Worm (Caenorhabditis elegans) whole organism, young adult: Measurements from ENCODE around the gene Y116A8C.44.

Experiments used
- F10E7.11 ChIP-seq: sonication (generic microtip); optimal IDR thresholded peaks from 2 replicates; lab custom pipeline; 2017; ENCODE audit warnings: mild to moderate bottlenecking, missing genetic modification characterization, moderate library complexity, missing compliant biosample characterization
- F37B4.10 ChIP-seq: fragments of 200-800 bp; sonication (Bioruptor generic); IDR thresholded peaks from 2 replicates; pipeline ENCODE4 v1.3.6; 2022; ENCODE audit warnings: missing genetic modification characterization, missing compliant biosample characterization
- F52B5.7 ChIP-seq: sonication (generic microtip); optimal IDR thresholded peaks from 2 replicates; lab custom pipeline; 2016; ENCODE audit warnings: mild to moderate bottlenecking, missing genetic modification characterization, missing compliant biosample characterization
- F55B11.4 ChIP-seq: sonication (generic microtip); optimal IDR thresholded peaks from 2 replicates; lab custom pipeline; 2016; ENCODE audit warnings: missing compliant biosample characterization, missing genetic modification characterization, borderline replicate concordance; ENCODE audit not compliant: insufficient read depth
- ama-1 ChIP-seq, 3 experiments: fragments of 150-350 bp in 1 of 3; sonication (generic microtip) in 2 of 3; optimal IDR thresholded peaks; 2 replicates each; lab custom pipeline; 2014 to 2018; ENCODE audit warnings: missing biosample characterization in 2 of 3, missing genetic modification characterization in 2 of 3, missing genetic modification reagents in 2 of 3
- atf-7 ChIP-seq: sonication (generic microtip); optimal IDR thresholded peaks from 2 replicates; lab custom pipeline; 2017; ENCODE audit warnings: mild to moderate bottlenecking, missing genetic modification characterization, missing compliant biosample characterization
- attf-6 ChIP-seq: fragments of 200-800 bp; sonication (Bioruptor generic); IDR thresholded peaks from 2 replicates; pipeline ENCODE4 v1.3.6; 2022; ENCODE audit warnings: missing genetic modification reagents, missing genetic modification characterization, missing compliant biosample characterization
- bed-1 ChIP-seq: fragments of 200-800 bp; sonication (Bioruptor generic); IDR thresholded peaks from 2 replicates; pipeline ENCODE4 v1.3.6; 2022; ENCODE audit warnings: missing genetic modification reagents, missing genetic modification characterization, missing compliant biosample characterization
- ceh-40 ChIP-seq: fragments of 200-800 bp; sonication (Bioruptor generic); IDR thresholded peaks from 2 replicates; pipeline ENCODE4 v1.3.6; 2022; ENCODE audit warnings: missing genetic modification characterization, missing compliant biosample characterization
- chd-7 ChIP-seq: sonication (generic microtip); optimal IDR thresholded peaks from 2 replicates; lab custom pipeline; 2016; ENCODE audit warnings: mild to moderate bottlenecking, missing genetic modification characterization, moderate library complexity, missing compliant biosample characterization
- dpff-1 ChIP-seq: sonication (generic microtip); optimal IDR thresholded peaks from 2 replicates; lab custom pipeline; 2017; ENCODE audit warnings: mild to moderate bottlenecking, missing genetic modification characterization, missing compliant biosample characterization
- egl-44 ChIP-seq: fragments of 200-800 bp; sonication (Bioruptor generic); IDR thresholded peaks from 2 replicates; pipeline ENCODE4 v1.3.6; 2022; ENCODE audit warnings: missing genetic modification reagents, missing genetic modification characterization, missing compliant biosample characterization
- ekl-4 ChIP-seq: fragments of 200-800 bp; sonication (Bioruptor generic); IDR thresholded peaks from 2 replicates; pipeline ENCODE4 v1.3.6; 2022; ENCODE audit warnings: missing genetic modification reagents, missing genetic modification characterization, missing compliant biosample characterization
- hlh-12 ChIP-seq: sonication (generic microtip); optimal IDR thresholded peaks from 2 replicates; lab custom pipeline; 2016; ENCODE audit warnings: missing genetic modification characterization, missing compliant biosample characterization
- let-526 ChIP-seq: fragments of 200-800 bp; sonication (Bioruptor generic); IDR thresholded peaks from 2 replicates; pipeline ENCODE4 v1.3.6; 2022; ENCODE audit warnings: missing genetic modification reagents, missing genetic modification characterization, missing compliant biosample characterization
- lsy-27 ChIP-seq: sonication (generic microtip); optimal IDR thresholded peaks from 2 replicates; lab custom pipeline; 2017; ENCODE audit warnings: missing genetic modification characterization, mild to moderate bottlenecking, missing compliant biosample characterization, antibody characterized with exemption, missing genotype, borderline replicate concordance; ENCODE audit not compliant: insufficient read depth
- nfya-1 ChIP-seq: sonication (generic microtip); optimal IDR thresholded peaks from 2 replicates; lab custom pipeline; 2017; ENCODE audit warnings: antibody characterized with exemption, missing compliant biosample characterization, missing genetic modification characterization, borderline replicate concordance; ENCODE audit not compliant: insufficient read depth
- nfya-2 ChIP-seq: fragments of 200-800 bp; sonication (Bioruptor generic); IDR thresholded peaks from 2 replicates; pipeline ENCODE4 v1.3.6; 2022; ENCODE audit warnings: missing genetic modification reagents, missing genetic modification characterization, missing compliant biosample characterization
- nfyb-1 ChIP-seq: fragments of 200-800 bp; sonication (Bioruptor generic); IDR thresholded peaks from 2 replicates; pipeline ENCODE4 v1.3.6; 2022; ENCODE audit warnings: missing genetic modification reagents, missing genetic modification characterization, missing compliant biosample characterization
- nhr-80 ChIP-seq: sonication (generic microtip); optimal IDR thresholded peaks from 2 replicates; lab custom pipeline; 2016; ENCODE audit warnings: missing genetic modification characterization, missing compliant biosample characterization
- rpc-1 ChIP-seq, 2 experiments: fragments of 150-350 bp in 1 of 2; sonication (generic microtip) in 1 of 2; optimal IDR thresholded peaks; 2 replicates each; lab custom pipeline; 2014 to 2018; ENCODE audit warnings: missing biosample characterization in 1 of 2, missing genetic modification characterization in 1 of 2, missing genetic modification reagents in 1 of 2, missing genotype in 1 of 2
- snpc-1.1 ChIP-seq: sonication (generic microtip); optimal IDR thresholded peaks from 2 replicates; lab custom pipeline; 2017; ENCODE audit warnings: missing genetic modification characterization, mild to moderate bottlenecking, missing compliant biosample characterization, antibody characterized with exemption, moderate library complexity, missing genotype, missing genetic modification reagents; ENCODE audit not compliant: insufficient read depth
- snpc-1.3 ChIP-seq: sonication (generic microtip); optimal IDR thresholded peaks from 2 replicates; lab custom pipeline; 2017; ENCODE audit warnings: missing genetic modification characterization, mild to moderate bottlenecking, missing compliant biosample characterization, antibody characterized with exemption, moderate library complexity, missing genotype, missing genetic modification reagents; ENCODE audit not compliant: insufficient read depth
- snpc-4 ChIP-seq, 5 experiments: fragments of 150-350 bp in 1 of 5; sonication (generic microtip) in 4 of 5; optimal IDR thresholded peaks; 2 replicates each; lab custom pipeline; 2014 to 2018; ENCODE audit warnings: missing genetic modification characterization in 5 of 5, missing biosample characterization in 3 of 5, antibody characterized with exemption in 2 of 5, mild to moderate bottlenecking in 2 of 5, missing compliant biosample characterization in 2 of 5, missing genotype in 2 of 5, moderate library complexity in 2 of 5, missing genetic modification reagents in 1 of 5
- sptf-2 ChIP-seq: fragments of 200-800 bp; sonication (Bioruptor generic); optimal IDR thresholded peaks from 2 replicates; lab custom pipeline; 2018; ENCODE audit warnings: mild to moderate bottlenecking, missing genetic modification characterization, missing compliant biosample characterization
- unc-130 ChIP-seq: sonication (generic microtip); optimal IDR thresholded peaks from 2 replicates; lab custom pipeline; 2016; ENCODE audit warnings: missing genetic modification reagents, missing genetic modification characterization, missing compliant biosample characterization
- xnd-1 ChIP-seq: sonication (generic microtip); optimal IDR thresholded peaks from 2 replicates; lab custom pipeline; 2016; ENCODE audit warnings: missing genotype, missing genetic modification reagents, missing genetic modification characterization, missing compliant biosample characterization

Y116A8C.44 gene

ce11 chrIV:17103615-17104014 is 45.7 kb upstream of the Y116A8C.44 start, which contains the start of gene Y116A8C.30:
Gene Y116A8C.30 (minus strand): TSS chrIV:17103715.
- TF ChIP-seq atf-7 (no peak), nhr-80 (no peak), egl-44 (GFP tag; lab: Robert Waterston, UW) (no peak), unc-130 (GFP tag; lab: Kevin White, UChicago) (no peak), dpff-1 (tag; lab: Kevin White, UChicago) (no peak), snpc-4 (GFP tag; optimal IDR thresholded peaks at IDR 0.05; lab: Kevin White, UChicago) (no peak), snpc-4 (tag; optimal IDR thresholded peaks at IDR 0.05; lab: Kevin White, UChicago) (peak in 1 of 4 experiments; percentile 45), sptf-2 (GFP tag; lab: Kevin White, UChicago) (no peak)
- TF ChIP-seq, all 124 proteins: peak for 1

DNA sequence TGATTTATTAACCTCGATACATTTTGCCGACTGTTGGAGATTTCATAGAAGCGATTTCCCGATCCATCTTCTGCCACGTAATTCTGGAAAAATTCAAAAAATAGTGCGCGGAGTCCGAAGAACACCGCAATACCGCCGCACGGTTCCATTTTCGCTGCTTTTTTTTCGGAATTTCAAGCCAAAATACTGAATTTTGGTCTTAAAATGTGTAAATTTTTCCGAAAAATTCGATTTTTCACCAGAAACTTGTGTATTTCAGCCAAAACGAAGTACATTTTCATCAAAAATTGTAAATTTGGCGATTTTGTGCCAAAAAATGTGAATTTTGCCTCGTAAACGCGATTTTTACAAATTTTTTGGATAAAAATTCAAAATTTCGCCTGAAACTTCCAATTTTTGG is 45.2 kb upstream of the Y116A8C.44 start:
- TF ChIP-seq ekl-4 (GFP tag; lab: Robert Waterston, UW), result no peak
- no peak for TF ChIP-seq chd-7 (tag; lab: Kevin White, UChicago)
- TF ChIP-seq bed-1 (GFP tag; lab: Robert Waterston, UW), result no peak
- TF ChIP-seq hlh-12 (tag; lab: Kevin White, UChicago), result no peak
- no peak for TF ChIP-seq ceh-40 (GFP tag; lab: Robert Waterston, UW)
- TF ChIP-seq snpc-1.3 (tag; lab: Kevin White, UChicago), result no peak
- no peak for TF ChIP-seq xnd-1 (tag; lab: Kevin White, UChicago)
- TF ChIP-seq ama-1 (optimal IDR thresholded peaks at IDR 0.05; lab: Kevin White, UChicago), result no peak
- no peak for TF ChIP-seq ama-1 (GFP tag; optimal IDR thresholded peaks at IDR 0.05; lab: Kevin White, UChicago)
- TF ChIP-seq let-526 (GFP tag; lab: Robert Waterston, UW), result no peak

ce11 chrIV:17100628-17101338 is 42.8 kb upstream of the Y116A8C.44 start:
- peak; percentile 93 for TF ChIP-seq nfyb-1
- 0 out of 2 replicates have a peak, but pooled peaks have one; percentile 53 for TF ChIP-seq nfya-2 (GFP tag; lab: Robert Waterston, UW)
- no peak for TF ChIP-seq nfya-1

ce11 chrIV:17100148-17100547 is 42.2 kb upstream of the Y116A8C.44 start, which contains the start of gene bca-2:
Gene bca-2 (minus strand): TSS chrIV:17100248.
- no peak for TF ChIP-seq lsy-27 (tag; lab: Kevin White, UChicago)
- no peak for TF ChIP-seq F55B11.4
- TF ChIP-seq rpc-1 (optimal IDR thresholded peaks at IDR 0.05; lab: Kevin White, UChicago), result no peak
- no peak for TF ChIP-seq rpc-1 (tag; optimal IDR thresholded peaks at IDR 0.05; lab: Kevin White, UChicago)
- TF ChIP-seq attf-6 (GFP tag; lab: Robert Waterston, UW), result no peak
- TF ChIP-seq F10E7.11 (tag; lab: Kevin White, UChicago), result no peak
- TF ChIP-seq F52B5.7 (tag; lab: Kevin White, UChicago), result no peak
- TF ChIP-seq, all 124 proteins: peak for 0

DNA sequence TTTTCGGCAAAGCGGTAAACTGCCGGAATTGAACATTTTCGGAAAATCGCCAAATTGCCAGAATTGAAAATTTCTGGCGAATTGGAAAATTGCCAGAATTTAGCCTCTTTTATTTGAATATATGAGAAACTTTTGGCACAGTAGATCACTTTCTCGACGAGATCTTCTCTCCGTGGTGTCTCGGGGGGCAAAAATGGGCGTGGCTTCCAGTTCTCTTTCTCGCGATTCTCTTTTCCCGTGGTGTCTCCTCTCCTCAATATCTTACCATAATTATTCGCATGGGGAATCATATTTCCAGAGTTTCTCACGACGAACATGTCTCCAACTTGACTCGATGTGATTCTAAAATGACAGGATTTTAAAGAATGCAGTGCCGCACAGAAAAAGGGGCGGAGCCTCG is 41.2 kb upstream of the Y116A8C.44 start:
- TF ChIP-seq snpc-4 (GFP tag; optimal IDR thresholded peaks at IDR 0.05; lab: Kevin White, UChicago) (no peak), snpc-4 (tag; optimal IDR thresholded peaks at IDR 0.05; lab: Kevin White, UChicago) (peak in 1 of 4 experiments; percentile 4), F55B11.4 (no peak)

DNA sequence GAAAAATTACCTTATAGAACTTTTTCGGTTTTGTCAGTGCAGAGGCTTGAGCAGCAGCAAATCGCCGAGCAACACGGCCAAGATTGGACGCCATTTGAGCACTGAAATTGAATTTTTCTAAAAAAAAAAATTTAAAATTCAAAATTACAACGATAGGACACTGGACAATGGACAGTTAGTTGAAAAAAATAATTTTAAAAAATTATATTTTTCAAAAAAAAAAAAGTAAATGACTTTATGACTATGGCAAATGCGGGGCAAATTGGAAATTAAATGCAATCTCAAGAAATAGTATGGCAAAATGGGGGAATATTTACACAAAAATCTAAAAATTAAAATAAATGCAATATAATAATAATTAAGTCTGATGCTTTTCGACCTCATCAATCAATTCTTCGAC is 38.2 kb upstream of the Y116A8C.44 start, which contains the start of gene Y116A8C.27:
Gene Y116A8C.27, minus strand, starts transcription at position 101 of the 400 bp plus-strand sequence.
- peak; percentile 4 for TF ChIP-seq snpc-4 (GFP tag; optimal IDR thresholded peaks at IDR 0.05; lab: Kevin White, UChicago)
- no peak for TF ChIP-seq snpc-4 (tag; optimal IDR thresholded peaks at IDR 0.05; lab: Kevin White, UChicago)
- TF ChIP-seq snpc-1.1 (tag; lab: Kevin White, UChicago), result no peak
- no peak for TF ChIP-seq F37B4.10 (GFP tag; lab: Robert Waterston, UW)
- no peak for TF ChIP-seq nhr-80
